Worm (Caenorhabditis elegans) whole organism, L4/young adult: ENCODE results near the gene lsm-1.

Source experiments
- W03F9.2 ChIP-seq: fragments of 150-350 bp; optimal IDR thresholded peaks from 2 replicates; lab custom pipeline; 2014; ENCODE audit warnings: missing biosample characterization, missing genetic modification characterization
- him-1 ChIP-seq: sonication (generic microtip); optimal IDR thresholded peaks from 2 replicates; lab custom pipeline; 2016; ENCODE audit warnings: missing genotype, missing genetic modification reagents, missing genetic modification characterization, missing compliant biosample characterization

DNA sequence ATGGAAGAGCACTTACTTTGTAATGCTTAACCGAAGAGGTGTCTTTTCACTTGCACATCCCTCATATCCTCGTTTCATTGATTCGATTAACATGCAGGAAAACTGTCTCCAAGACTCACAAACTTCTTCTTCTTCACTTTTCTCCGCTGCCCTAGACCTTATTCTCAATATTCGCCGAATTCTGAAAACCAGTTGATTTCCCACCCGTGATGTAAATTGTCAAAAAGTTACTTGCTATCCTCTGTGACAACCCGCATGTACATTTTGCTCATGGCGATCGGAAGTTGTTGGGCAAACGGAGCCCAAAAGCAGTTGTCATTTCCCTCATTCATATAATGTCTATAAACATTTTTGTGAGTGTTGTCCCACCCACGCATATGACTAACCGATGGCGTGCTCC lies 16.3 kb upstream of the lsm-1 start:
- TF ChIP-seq him-1 (tag; lab: Kevin White, UChicago) (no peak), W03F9.2 (tag; lab: Kevin White, UChicago) (no peak)
